Fruit fly (Drosophila melanogaster) whole organism, embryonic: ENCODE results near the gene CG3198.
A peak's percentile ranks its signal among the peaks of the same experiment; 100 is the strongest.

ENCODE experiments used
- Adf1 ChIP-seq: fragments of 200-800 bp; sonication (Bioruptor generic); IDR thresholded peaks from 2 replicates; pipeline ENCODE4 v1.3.6; 2022; ENCODE audit warnings: missing biosample characterization, missing genetic modification characterization
- Atf6 ChIP-seq: fragments of 200-800 bp; sonication (Bioruptor generic); IDR thresholded peaks from 2 replicates; pipeline ENCODE4 v1.3.6; 2022; ENCODE audit warnings: missing biosample characterization, missing genetic modification characterization
- BEAF-32 ChIP-seq: fragments of 200-800 bp; sonication (Bioruptor generic); optimal IDR thresholded peaks from 3 replicates; lab custom pipeline; 2017; ENCODE audit warnings: missing biosample characterization, missing genetic modification characterization, mild to moderate bottlenecking, moderate library complexity, missing genetic modification reagents
- Bteb2 ChIP-seq: fragments of 200-800 bp; sonication (Bioruptor generic); optimal IDR thresholded peaks from 2 replicates; lab custom pipeline; 2016; ENCODE audit warnings: missing biosample characterization, missing genetic modification characterization
- CG10267 ChIP-seq: fragments of 200-800 bp; sonication (Bioruptor generic); optimal IDR thresholded peaks from 2 replicates; lab custom pipeline; 2018; ENCODE audit warnings: missing biosample characterization, mild to moderate bottlenecking, missing genetic modification characterization, moderate library complexity
- CG11085 ChIP-seq: fragments of 200-800 bp; sonication (Bioruptor generic); IDR thresholded peaks from 2 replicates; pipeline ENCODE4 v1.3.6; 2022; ENCODE audit warnings: missing biosample characterization, missing genetic modification characterization
- CG14441 ChIP-seq: fragments of 200-800 bp; sonication (Bioruptor generic); IDR thresholded peaks from 2 replicates; pipeline ENCODE4 v1.3.6; 2022; ENCODE audit warnings: missing biosample characterization, missing genetic modification characterization
- CG18599 ChIP-seq: fragments of 200-800 bp; sonication (Bioruptor generic); optimal IDR thresholded peaks from 3 replicates; lab custom pipeline; 2017; ENCODE audit warnings: missing biosample characterization, missing genetic modification characterization, mild to moderate bottlenecking, moderate library complexity, missing genetic modification reagents
- CG2889 ChIP-seq: fragments of 200-800 bp; sonication (Bioruptor generic); IDR thresholded peaks from 3 replicates; pipeline ENCODE4 v1.3.6; 2022; ENCODE audit warnings: missing biosample characterization, missing genetic modification characterization
- CG32767 ChIP-seq: fragments of 200-800 bp; sonication (Bioruptor generic); IDR thresholded peaks from 2 replicates; pipeline ENCODE4 v1.3.6; 2022; ENCODE audit warnings: missing biosample characterization, missing genetic modification characterization
- CG3847 ChIP-seq: fragments of 200-800 bp; sonication (Bioruptor generic); IDR thresholded peaks from 2 replicates; pipeline ENCODE4 v1.3.6; 2022; ENCODE audit warnings: missing biosample characterization, missing genetic modification characterization
- CG6813 ChIP-seq: fragments of 200-800 bp; sonication (Bioruptor generic); optimal IDR thresholded peaks from 2 replicates; lab custom pipeline; 2017; ENCODE audit warnings: missing biosample characterization, missing genetic modification characterization, mild to moderate bottlenecking, moderate library complexity, missing genetic modification reagents
- CG8089 ChIP-seq: fragments of 200-800 bp; sonication (Bioruptor generic); optimal IDR thresholded peaks from 3 replicates; lab custom pipeline; 2016; ENCODE audit warnings: missing biosample characterization, missing genetic modification characterization
- CG8765 ChIP-seq: fragments of 200-800 bp; sonication (Bioruptor generic); IDR thresholded peaks from 2 replicates; pipeline ENCODE4 v1.3.6; 2022; ENCODE audit warnings: missing biosample characterization, missing genetic modification characterization
- CG9727 ChIP-seq: fragments of 200-800 bp; sonication (Bioruptor generic); optimal IDR thresholded peaks from 3 replicates; lab custom pipeline; 2017; ENCODE audit warnings: missing biosample characterization, mild to moderate bottlenecking, missing genetic modification characterization
- CG9797 ChIP-seq: fragments of 200-800 bp; sonication (Bioruptor generic); optimal IDR thresholded peaks from 3 replicates; lab custom pipeline; 2018; ENCODE audit warnings: missing biosample characterization, mild to moderate bottlenecking, missing genetic modification characterization
- CoRest ChIP-seq: fragments of 200-800 bp; sonication (Bioruptor generic); optimal IDR thresholded peaks from 3 replicates; lab custom pipeline; 2018; ENCODE audit warnings: missing biosample characterization, mild to moderate bottlenecking, missing genetic modification characterization, moderate library complexity
- D ChIP-seq, 2 experiments: fragments of 200-800 bp in 1 of 2; fragments of >200 bp in 1 of 2; sonication (Bioruptor generic) in 1 of 2; optimal IDR thresholded peaks; 2 replicates in 1 of 2; 3 replicates in 1 of 2; lab custom pipeline; 2017; ENCODE audit warnings: mild to moderate bottlenecking in 1 of 2, missing biosample characterization in 1 of 2, missing genetic modification characterization in 1 of 2, missing genetic modification reagents in 1 of 2
- Dek ChIP-seq: fragments of 200-800 bp; sonication (Bioruptor generic); optimal IDR thresholded peaks from 3 replicates; lab custom pipeline; 2019; ENCODE audit warnings: missing biosample characterization, mild to moderate bottlenecking, missing genetic modification characterization, moderate library complexity
- Dll ChIP-seq: fragments of 200-800 bp; sonication (Bioruptor generic); IDR thresholded peaks from 4 replicates; pipeline ENCODE4 v1.3.6; 2022; ENCODE audit warnings: missing biosample characterization, missing genetic modification characterization; ENCODE audit not compliant: partially characterized antibody
- ERR ChIP-seq: fragments of 200-800 bp; sonication (Bioruptor generic); optimal IDR thresholded peaks from 2 replicates; lab custom pipeline; 2016; ENCODE audit warnings: missing biosample characterization, missing genetic modification characterization
- Fer3 ChIP-seq: fragments of 200-800 bp; sonication (Bioruptor generic); optimal IDR thresholded peaks from 2 replicates; lab custom pipeline; 2018; ENCODE audit warnings: missing biosample characterization, mild to moderate bottlenecking, missing genetic modification characterization, moderate library complexity
- GATAe ChIP-seq: fragments of 200-800 bp; sonication (Bioruptor generic); conservative IDR thresholded peaks from 2 replicates; pipeline ENCODE4 v1.3.6; 2022; ENCODE audit warnings: missing biosample characterization, missing genetic modification characterization
- Gug ChIP-seq: fragments of 200-800 bp; sonication (Bioruptor generic); IDR thresholded peaks from 4 replicates; pipeline ENCODE4 v1.3.6; 2022; ENCODE audit warnings: missing biosample characterization, missing genetic modification characterization
- Med ChIP-seq: fragments of 200-800 bp; sonication (Bioruptor generic); peaks from one replicate; lab custom pipeline; 2016; ENCODE audit warnings: missing biosample characterization, missing genetic modification characterization, mild to moderate bottlenecking, inconsistent platforms, moderate library complexity
- Mrtf ChIP-seq: fragments of 200-800 bp; sonication (Bioruptor generic); IDR thresholded peaks from 3 replicates; pipeline ENCODE4 v1.3.6; 2022; ENCODE audit warnings: missing biosample characterization, missing genetic modification characterization
- Nf-YA ChIP-seq: fragments of 200-800 bp; sonication (Bioruptor generic); IDR thresholded peaks from 2 replicates; pipeline ENCODE4 v1.3.6; 2022; ENCODE audit warnings: missing biosample characterization, missing genetic modification characterization
- Rx ChIP-seq: fragments of 200-800 bp; sonication (Bioruptor generic); IDR thresholded peaks from 2 replicates; pipeline ENCODE4 v1.3.6; 2022; ENCODE audit warnings: missing biosample characterization, missing genetic modification characterization
- ap ChIP-seq: fragments of 200-800 bp; sonication (Bioruptor generic); IDR thresholded peaks from 2 replicates; pipeline ENCODE4 v1.3.6; 2022; ENCODE audit warnings: missing biosample characterization, missing genetic modification characterization
- ci ChIP-seq: fragments of 200-800 bp; sonication (Bioruptor generic); IDR thresholded peaks from 3 replicates; pipeline ENCODE4 v1.3.6; 2022; ENCODE audit warnings: missing biosample characterization, missing genetic modification characterization
- ewg ChIP-seq: fragments of 200-800 bp; sonication (Bioruptor generic); optimal IDR thresholded peaks from 3 replicates; lab custom pipeline; 2017; ENCODE audit warnings: mild to moderate bottlenecking, missing biosample characterization, missing genetic modification reagents, missing genetic modification characterization
- fd96Cb ChIP-seq: fragments of 200-800 bp; sonication (Bioruptor generic); optimal IDR thresholded peaks from 2 replicates; lab custom pipeline; 2018; ENCODE audit warnings: missing biosample characterization, mild to moderate bottlenecking, missing genetic modification characterization, moderate library complexity
- gro ChIP-seq: fragments of 200-800 bp; sonication (Bioruptor generic); optimal IDR thresholded peaks from 2 replicates; lab custom pipeline; 2016; ENCODE audit warnings: missing biosample characterization, missing genetic modification characterization
- hbn ChIP-seq: fragments of 200-800 bp; sonication (Bioruptor generic); IDR thresholded peaks from 2 replicates; pipeline ENCODE4 v1.3.6; 2022; ENCODE audit warnings: missing biosample characterization, missing genetic modification characterization; ENCODE audit not compliant: partially characterized antibody
- inv ChIP-seq: fragments of 200-800 bp; sonication (Bioruptor generic); IDR thresholded peaks from 2 replicates; pipeline ENCODE4 v1.3.6; 2022; ENCODE audit warnings: missing biosample characterization, missing genetic modification characterization; ENCODE audit not compliant: partially characterized antibody
- jigr1 ChIP-seq: fragments of 200-800 bp; sonication (Bioruptor generic); IDR thresholded peaks from 3 replicates; pipeline ENCODE4 v1.3.6; 2022; ENCODE audit warnings: missing biosample characterization, missing genetic modification characterization
- lmd ChIP-seq: fragments of 200-800 bp; sonication (Bioruptor generic); IDR thresholded peaks from 2 replicates; pipeline ENCODE4 v1.3.6; 2022; ENCODE audit warnings: missing biosample characterization, missing genetic modification characterization
- lola ChIP-seq, 3 experiments: fragments of >200 bp in 2 of 3; fragments of 200-800 bp in 1 of 3; sonication (Bioruptor generic) in 1 of 3; optimal IDR thresholded peaks; 2 replicates each; lab custom pipeline; 2017 to 2019; ENCODE audit warnings: missing biosample characterization in 3 of 3, missing genetic modification characterization in 3 of 3, mild to moderate bottlenecking in 1 of 3, moderate library complexity in 1 of 3
- mirr ChIP-seq: fragments of 200-800 bp; sonication (Bioruptor generic); optimal IDR thresholded peaks from 3 replicates; lab custom pipeline; 2018; ENCODE audit warnings: missing biosample characterization, mild to moderate bottlenecking, missing genetic modification characterization
- pb ChIP-seq: fragments of 200-800 bp; sonication (Bioruptor generic); optimal IDR thresholded peaks from 3 replicates; lab custom pipeline; 2016; ENCODE audit warnings: missing biosample characterization, missing genetic modification characterization
- peb ChIP-seq: fragments of 200-800 bp; sonication (Bioruptor generic); IDR thresholded peaks from 2 replicates; pipeline ENCODE4 v1.3.6; 2022; ENCODE audit warnings: missing biosample characterization, missing genetic modification characterization
- repo ChIP-seq: fragments of 200-800 bp; sonication (Bioruptor generic); optimal IDR thresholded peaks from 2 replicates; lab custom pipeline; 2016; ENCODE audit warnings: missing biosample characterization, missing genetic modification characterization
- sens ChIP-seq: fragments of 200-800 bp; sonication (Bioruptor generic); peaks from one replicate; lab custom pipeline; 2016; ENCODE audit warnings: missing biosample characterization, missing genetic modification characterization
- seq ChIP-seq: fragments of 200-800 bp; sonication (Bioruptor generic); IDR thresholded peaks from 2 replicates; pipeline ENCODE4 v1.3.6; 2022; ENCODE audit warnings: missing biosample characterization, missing genetic modification characterization
- slou ChIP-seq: fragments of 200-800 bp; sonication (Bioruptor generic); optimal IDR thresholded peaks from 3 replicates; lab custom pipeline; 2016; ENCODE audit warnings: missing biosample characterization, missing genetic modification characterization
- so ChIP-seq: fragments of 200-800 bp; sonication (Bioruptor generic); IDR thresholded peaks from 3 replicates; pipeline ENCODE4 v1.3.6; 2022; ENCODE audit warnings: missing biosample characterization, missing genetic modification characterization
- tap ChIP-seq: fragments of 200-800 bp; optimal IDR thresholded peaks from 3 replicates; lab custom pipeline; 2019; ENCODE audit warnings: missing biosample characterization, mild to moderate bottlenecking, missing genetic modification characterization, moderate library complexity
- tna ChIP-seq: fragments of 200-800 bp; sonication (Bioruptor generic); IDR thresholded peaks from 2 replicates; pipeline ENCODE4 v1.3.6; 2022; ENCODE audit warnings: missing biosample characterization, missing genetic modification characterization; ENCODE audit not compliant: partially characterized antibody
- ttk ChIP-seq: fragments of 200-800 bp; sonication (Bioruptor generic); IDR thresholded peaks from 2 replicates; pipeline ENCODE4 v2.1.2; 2022; ENCODE audit warnings: missing biosample characterization, missing genetic modification characterization

The CG3198 gene

dm6 chrX:6654198-6654831 is 19.5 kb downstream of the CG3198 start, which contains the start of the genes CG3226 and Cdc7 (continued):
- TF ChIP-seq tna (GFP tag; lab: Robert Waterston, UW) (peak; percentile 72), CG10267 (peak; percentile 75), fd96Cb (tag; lab: Kevin White, UChicago) (no peak), lola (GFP tag; optimal IDR thresholded peaks at IDR 0.05; lab: Kevin White, UChicago) (peak in 1 of 3 experiments; percentile 47), Mrtf (GFP tag; lab: Robert Waterston, UW) (no peak), mirr (GFP tag; lab: Kevin White, UChicago) (peak; percentile 73), CG11085 (GFP tag; lab: Robert Waterston, UW) (no peak), D (optimal IDR thresholded peaks at IDR 0.05; lab: Kevin White, UChicago) (no peak), D (GFP tag; optimal IDR thresholded peaks at IDR 0.05; lab: Kevin White, UChicago) (peak; percentile 43), Dek (tag; lab: Kevin White, UChicago) (peak; percentile 56), Fer3 (tag; lab: Kevin White, UChicago) (peak; percentile 75), repo (peak; percentile 35), gro (GFP tag; lab: Kevin White, UChicago) (peak; percentile 60), ttk (GFP tag; lab: Robert Waterston, UW) (0 out of 2 replicates have a peak, but pooled peaks have one; percentile 49), hbn (GFP tag; lab: Robert Waterston, UW) (peak; percentile 63; the same call in 1 of the 2 replicates), Bteb2 (GFP tag; lab: Kevin White, UChicago) (no peak), tap (tag; lab: Kevin White, UChicago) (peak; percentile 47), Rx (GFP tag; lab: Robert Waterston, UW) (peak; percentile 43; the same call in 1 of the 2 replicates), ap (GFP tag; lab: Robert Waterston, UW) (peak; percentile 26; the same call in 1 of the 2 replicates), ERR (no peak), slou (GFP tag; lab: Kevin White, UChicago) (peak; percentile 57), ewg (GFP tag; lab: Kevin White, UChicago) (peak; percentile 60), GATAe (GFP tag; lab: Robert Waterston, UW) (no peak), Gug (GFP tag; lab: Robert Waterston, UW) (no peak; the same call in 3 of the 4 replicates), CG6813 (peak; percentile 75), CG3847 (GFP tag; lab: Robert Waterston, UW) (peak; percentile 57; the same call in 1 of the 2 replicates), Dll (GFP tag; lab: Robert Waterston, UW) (peak; percentile 71), inv (peak; percentile 67), peb (GFP tag; lab: Robert Waterston, UW) (no peak), CG18599 (GFP tag; lab: Kevin White, UChicago) (peak; percentile 83), pb (GFP tag; lab: Kevin White, UChicago) (peak; percentile 38), CoRest (tag; lab: Kevin White, UChicago) (peak; percentile 80), CG32767 (no peak), lmd (GFP tag; lab: Robert Waterston, UW) (peak; percentile 39; the same call in 1 of the 2 replicates), CG9797 (GFP tag; lab: Kevin White, UChicago) (peak; percentile 86), Med (GFP tag; lab: Kevin White, UChicago) (peak; percentile 96), CG9727 (GFP tag; lab: Kevin White, UChicago) (peak; percentile 90), CG8089 (GFP tag; lab: Kevin White, UChicago) (peak; percentile 19), Adf1 (peak; percentile 35; the same call in 1 of the 2 replicates), jigr1 (GFP tag; lab: Robert Waterston, UW) (no peak), CG8765 (GFP tag; lab: Robert Waterston, UW) (no peak), BEAF-32 (peak; percentile 75), Atf6 (GFP tag; lab: Robert Waterston, UW) (peak; percentile 55; the same call in 1 of the 2 replicates), sens (GFP tag; lab: Kevin White, UChicago) (peak; percentile 87), ci (GFP tag; lab: Robert Waterston, UW) (peak; percentile 90), CG2889 (GFP tag; lab: Robert Waterston, UW) (no peak), CG14441 (GFP tag; lab: Robert Waterston, UW) (peak; percentile 44; the same call in 1 of the 2 replicates), Nf-YA (GFP tag; lab: Robert Waterston, UW) (no peak), so (0 out of 3 replicates have a peak, but pooled peaks have one; percentile 44), seq (GFP tag; lab: Robert Waterston, UW) (0 out of 2 replicates have a peak, but pooled peaks have one; percentile 21)
